Worm (Caenorhabditis elegans): Measurements from ENCODE around the gene asp-4.

DNA sequence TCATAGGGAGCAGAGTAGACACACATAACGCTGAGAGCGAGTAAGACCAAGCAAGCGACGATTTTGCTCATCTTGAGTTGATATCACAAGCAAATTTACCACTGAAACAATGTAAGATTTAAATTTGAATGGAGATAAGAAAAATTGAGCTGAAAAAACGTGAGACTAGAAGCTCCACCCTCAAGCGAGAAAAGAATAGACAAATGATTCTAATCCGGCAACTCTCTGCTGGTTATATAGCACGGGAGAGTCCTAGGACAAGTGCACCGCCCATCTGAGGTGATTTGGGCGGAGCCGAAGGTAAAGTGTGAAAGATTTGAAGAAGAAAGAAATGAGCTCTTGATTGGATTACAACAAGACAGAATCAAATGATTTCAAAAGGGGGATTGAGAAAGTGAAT, 42.9 kb downstream of the asp-4 start, which contains the start of gene nlp-3:
- TF ChIP-seq nhr-237 (tag; optimal IDR thresholded peaks at IDR 0.05) (no peak), lin-13 (tag; optimal IDR thresholded peaks at IDR 0.05) (no peak), snpc-4 (tag; optimal IDR thresholded peaks at IDR 0.05) (no peak), nhr-2 (tag; optimal IDR thresholded peaks at IDR 0.05) (no peak), blmp-1 (tag; optimal IDR thresholded peaks at IDR 0.05) (no peak), nhr-12 (tag; optimal IDR thresholded peaks at IDR 0.05) (no peak), unc-62 (GFP tag; optimal IDR thresholded peaks at IDR 0.05) (no peak), ztf-11 (tag; optimal IDR thresholded peaks at IDR 0.05) (no peak), lsy-2 (tag; optimal IDR thresholded peaks at IDR 0.05) (no peak), elt-1 (tag; optimal IDR thresholded peaks at IDR 0.05; ENCODE audit: borderline replicate concordance, insufficient read depth) (no peak), zip-8 (tag; optimal IDR thresholded peaks at IDR 0.05) (no peak), mab-5 (tag; optimal IDR thresholded peaks at IDR 0.05) (no peak), unc-39 (tag; optimal IDR thresholded peaks at IDR 0.05) (no peak)
